Fruit fly (Drosophila melanogaster) whole organism, wandering third instar larva: ENCODE measurements around the gene Reg-2.

ENCODE experiments used
- Vsx2 ChIP-seq: fragments of 200-300, 225-300 bp; sonication (Bioruptor generic); optimal IDR thresholded peaks from 2 replicates; lab custom pipeline; 2018; ENCODE audit warnings: missing biosample characterization, missing genetic modification characterization; ENCODE audit not compliant: partially characterized antibody
- dsf ChIP-seq: sonication (Bioruptor generic); optimal IDR thresholded peaks from 2 replicates; lab custom pipeline; 2016; ENCODE audit warnings: missing biosample characterization, missing genetic modification characterization, borderline replicate concordance
- h ChIP-seq: fragments of 200-800 bp; sonication (Bioruptor generic); optimal IDR thresholded peaks from 3 replicates; lab custom pipeline; 2016; ENCODE audit warnings: missing biosample characterization, mild to moderate bottlenecking, missing genetic modification characterization
- pan ChIP-seq: fragments of >200 bp; optimal IDR thresholded peaks from 2 replicates; lab custom pipeline; 2017
- psq ChIP-seq: fragments of 200-800 bp; sonication (Bioruptor generic); optimal IDR thresholded peaks from 3 replicates; lab custom pipeline; 2017; ENCODE audit warnings: missing biosample characterization, mild to moderate bottlenecking, missing genetic modification characterization, moderate library complexity

DNA sequence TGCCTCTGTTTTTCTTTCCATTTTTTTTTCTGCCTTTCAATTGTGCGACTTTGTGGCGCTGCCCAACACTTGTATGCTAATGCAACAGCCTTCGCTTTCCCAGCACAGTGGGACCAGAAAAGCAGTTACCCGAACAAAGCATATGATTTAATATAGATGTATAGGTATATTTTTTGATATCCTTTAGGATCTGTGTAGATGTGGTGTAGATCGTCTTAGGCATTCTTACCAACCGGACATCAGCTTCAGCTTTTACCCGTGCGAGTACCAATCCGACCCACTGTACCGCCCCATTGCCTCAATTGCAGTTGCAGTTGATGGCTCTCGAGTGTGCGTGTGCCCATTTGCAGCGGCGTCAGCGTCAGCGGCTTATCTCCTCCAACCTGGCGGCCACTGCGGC is 30.1 kb upstream of the Reg-2 start:
- TF ChIP-seq Vsx2 (no peak), dsf (GFP tag; lab: Kevin White, UChicago) (no peak), pan (lab: Kevin White, UChicago) (no peak), psq (GFP tag; lab: Kevin White, UChicago) (no peak), h (peak; percentile 10)
